Fruit fly (Drosophila melanogaster): ENCODE data around the gene Mst84B.
A peak's percentile ranks its signal among the peaks of the same experiment; 100 is the strongest.

Mst84B gene

dm6 chr3R:7086377-7087200 is 24.6 kb downstream of the Mst84B start, which contains the start of gene alphaTub84B (continued):
- peak; percentile 22 for TF ChIP-seq Bteb2 (GFP tag; optimal IDR thresholded peaks at IDR 0.05)
- TF ChIP-seq jing (GFP tag; optimal IDR thresholded peaks at IDR 0.05), result no peak
- TF ChIP-seq hbn (GFP tag; IDR thresholded peaks at IDR 0.05; ENCODE audit: partially characterized antibody), result no peak
- TF ChIP-seq nom (GFP tag; optimal IDR thresholded peaks at IDR 0.05), result peak; percentile 89
- peak; percentile 87 for TF ChIP-seq NC2β (GFP tag; optimal IDR thresholded peaks at IDR 0.05)
- TF ChIP-seq Lpt (GFP tag; optimal IDR thresholded peaks at IDR 0.05), result no peak
- TF ChIP-seq CG13424 (tag; optimal IDR thresholded peaks at IDR 0.05), result no peak
- TF ChIP-seq NC2α (GFP tag; optimal IDR thresholded peaks at IDR 0.05), result peak; percentile 87
- TF ChIP-seq CG32772 (GFP tag; IDR thresholded peaks at IDR 0.05), result peak; percentile 51; the same call in 1 of the 2 replicates
- peak; percentile 89 for TF ChIP-seq CG42726 (GFP tag; IDR thresholded peaks at IDR 0.05; ENCODE audit: partially characterized antibody)
- TF ChIP-seq CG12769 (tag; optimal IDR thresholded peaks at IDR 0.05), result peak; percentile 79
- peak; percentile 43 for TF ChIP-seq CG17802 (tag; optimal IDR thresholded peaks at IDR 0.05)
- peak; percentile 64; the same call in 1 of the 2 replicates for TF ChIP-seq stc (GFP tag; IDR thresholded peaks at IDR 0.05)
- TF ChIP-seq gce (GFP tag; IDR thresholded peaks at IDR 0.05), result peak; percentile 59; the same call in 1 of the 3 replicates
- TF ChIP-seq fu2 (GFP tag; optimal IDR thresholded peaks at IDR 0.05), result peak; percentile 41
- TF ChIP-seq ems (GFP tag; optimal IDR thresholded peaks at IDR 0.05), result peak; percentile 55
- TF ChIP-seq CG10274 (GFP tag; optimal IDR thresholded peaks at IDR 0.05), result peak; percentile 5
- TF ChIP-seq ase (GFP tag; IDR thresholded peaks at IDR 0.05), result peak; percentile 46; the same call in 1 of the 3 replicates
- peak; percentile 58 for TF ChIP-seq CG9932 (GFP tag; IDR thresholded peaks at IDR 0.05)
- peak; percentile 79 for TF ChIP-seq sd (tag; optimal IDR thresholded peaks at IDR 0.05)
- TF ChIP-seq HLH4C (GFP tag; IDR thresholded peaks at IDR 0.05; ENCODE audit: partially characterized antibody), result peak; percentile 51; the same call in 2 of the 3 replicates
- TF ChIP-seq CG7372 (GFP tag; IDR thresholded peaks at IDR 0.05), result no peak
- TF ChIP-seq Dref (GFP tag; IDR thresholded peaks at IDR 0.05), result peak; percentile 89
- peak; percentile 49 for TF ChIP-seq NfI (GFP tag; optimal IDR thresholded peaks at IDR 0.05)
- peak; percentile 48 for TF ChIP-seq Blimp-1 (GFP tag; optimal IDR thresholded peaks at IDR 0.05)
- peak; percentile 36 for TF ChIP-seq CG18476 (GFP tag; optimal IDR thresholded peaks at IDR 0.05)
- peak; percentile 15; the same call in 2 of the 3 replicates for TF ChIP-seq Aef1 (GFP tag; IDR thresholded peaks at IDR 0.05)
- peak; percentile 71 for TF ChIP-seq tx (GFP tag; optimal IDR thresholded peaks at IDR 0.05)
- TF ChIP-seq CG13123 (GFP tag; optimal IDR thresholded peaks at IDR 0.05), result peak; percentile 56
- TF ChIP-seq CG10462 (GFP tag; optimal IDR thresholded peaks at IDR 0.05), result no peak
- peak; percentile 57 to 81 for TF ChIP-seq dpn (GFP tag; optimal IDR thresholded peaks at IDR 0.05)
- TF ChIP-seq dmrt11E (tag; optimal IDR thresholded peaks at IDR 0.05), result peak; percentile 16
- no peak for TF ChIP-seq D19B (GFP tag; optimal IDR thresholded peaks at IDR 0.05)
- TF ChIP-seq B-H1 (GFP tag; IDR thresholded peaks at IDR 0.05), result no peak; the same call in 2 of the 3 replicates
- peak; percentile 33 for TF ChIP-seq pros (GFP tag; optimal IDR thresholded peaks at IDR 0.05)
- peak; percentile 48 for TF ChIP-seq bab2 (GFP tag; optimal IDR thresholded peaks at IDR 0.05)
- peak; percentile 43 for TF ChIP-seq CTCF (GFP tag; optimal IDR thresholded peaks at IDR 0.05)
- TF ChIP-seq Bdp1 (GFP tag; optimal IDR thresholded peaks at IDR 0.05), result peak; percentile 61
- TF ChIP-seq repo (GFP tag; optimal IDR thresholded peaks at IDR 0.05), result peak; percentile 71
- no peak for TF ChIP-seq eve (GFP tag; optimal IDR thresholded peaks at IDR 0.05)
- peak; percentile 46; the same call in 1 of the 2 replicates for TF ChIP-seq ssp (GFP tag; IDR thresholded peaks at IDR 0.05)
- TF ChIP-seq CG17568 (GFP tag; optimal IDR thresholded peaks at IDR 0.05), result peak; percentile 48
- peak; percentile 94 for TF ChIP-seq Sry-δ (GFP tag; optimal IDR thresholded peaks at IDR 0.05)
- TF ChIP-seq ATbp (GFP tag; optimal IDR thresholded peaks at IDR 0.05), result peak; percentile 11
- peak; percentile 33 for TF ChIP-seq E2f2 (GFP tag; IDR thresholded peaks at IDR 0.05)
- peak; percentile 55 for TF ChIP-seq disco-r (GFP tag; optimal IDR thresholded peaks at IDR 0.05)
- TF ChIP-seq Nf-YC (tag; optimal IDR thresholded peaks at IDR 0.05), result peak; percentile 43
- TF ChIP-seq HHEX (GFP tag; optimal IDR thresholded peaks at IDR 0.05), result peak; percentile 74
- TF ChIP-seq gro (GFP tag; optimal IDR thresholded peaks at IDR 0.05), result peak; percentile 89

Measured in whole organism, embryonic.